Worm (Caenorhabditis elegans): ENCODE results near the gene C25D7.15.
A peak's percentile ranks its signal among the peaks of the same experiment; 100 is the strongest.

C25D7.15 gene

DNA sequence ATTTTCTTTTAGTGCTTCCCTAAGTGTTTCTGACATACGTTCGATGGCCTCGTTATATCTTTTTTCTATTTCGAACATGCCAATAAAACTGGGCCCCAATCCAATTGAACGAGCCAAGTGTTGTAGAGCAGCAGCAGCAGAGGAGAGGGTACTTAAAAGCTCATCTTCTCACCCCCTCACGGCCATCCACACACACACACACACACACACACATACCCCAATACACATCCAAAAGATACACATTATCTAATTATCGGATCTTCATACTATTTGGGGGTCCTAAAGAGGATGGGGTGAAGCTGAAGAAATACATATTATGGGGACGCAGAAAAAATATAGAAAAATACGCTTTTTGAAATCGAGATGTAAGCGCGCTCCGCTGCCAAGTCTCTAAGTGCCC is 13.1 kb downstream of the C25D7.15 start:
- TF ChIP-seq lin-15B (tag; optimal IDR thresholded peaks at IDR 0.05) (no peak), ztf-7 (tag; optimal IDR thresholded peaks at IDR 0.05) (no peak), aha-1 (tag) (peak; percentile 71)

DNA sequence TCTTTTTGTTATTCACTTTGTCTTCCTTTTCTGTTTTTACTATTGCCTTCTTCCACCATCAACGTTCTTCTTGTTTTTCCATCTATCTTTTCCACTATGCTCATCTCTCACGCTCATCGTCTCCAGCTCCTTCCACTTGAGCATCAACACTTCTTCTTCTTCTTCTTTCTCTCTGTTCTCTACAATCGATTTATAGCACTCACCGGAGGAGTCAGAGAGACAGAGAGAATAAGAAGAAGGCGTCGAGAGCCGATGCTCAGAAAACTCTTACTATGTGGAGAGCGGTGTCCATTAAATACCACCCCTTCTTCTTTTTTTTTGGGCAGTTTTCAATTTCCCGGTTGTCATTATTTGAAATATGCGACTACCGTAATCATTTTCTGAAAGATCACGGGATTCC is 15.3 kb downstream of the C25D7.15 start:
- TF ChIP-seq mes-2 (tag; optimal IDR thresholded peaks at IDR 0.05; ENCODE audit: poor library complexity, severe bottlenecking), result peak; percentile 10
- peak; percentile 35 for TF ChIP-seq ceh-28 (tag; optimal IDR thresholded peaks at IDR 0.05)
- TF ChIP-seq Y48G9A.11 (GFP tag; IDR thresholded peaks at IDR 0.05), result no peak
- TF ChIP-seq nhr-76 (tag; optimal IDR thresholded peaks at IDR 0.05), result no peak
- peak in 1 of 2 experiments; percentile 32 for TF ChIP-seq lsy-2 (tag; optimal IDR thresholded peaks at IDR 0.05)
- no peak for TF ChIP-seq nhr-10 (tag; optimal IDR thresholded peaks at IDR 0.05)
- peak in 1 of 2 experiments; percentile 25 for TF ChIP-seq unc-62 (GFP tag; optimal IDR thresholded peaks at IDR 0.05 in 1 of 2)
- no peak for TF ChIP-seq unc-62 (tag; optimal IDR thresholded peaks at IDR 0.05)
- TF ChIP-seq fkh-10 (GFP tag; optimal IDR thresholded peaks at IDR 0.05), result peak; percentile 82
- no peak for TF ChIP-seq mep-1 (tag; optimal IDR thresholded peaks at IDR 0.05)
- TF ChIP-seq aha-1 (tag), result peak; percentile 80
- peak; percentile 43 for TF ChIP-seq rbr-2 (tag; optimal IDR thresholded peaks at IDR 0.05)
- peak; percentile 65 for TF ChIP-seq hmg-1.1 (GFP tag; IDR thresholded peaks at IDR 0.05)

DNA sequence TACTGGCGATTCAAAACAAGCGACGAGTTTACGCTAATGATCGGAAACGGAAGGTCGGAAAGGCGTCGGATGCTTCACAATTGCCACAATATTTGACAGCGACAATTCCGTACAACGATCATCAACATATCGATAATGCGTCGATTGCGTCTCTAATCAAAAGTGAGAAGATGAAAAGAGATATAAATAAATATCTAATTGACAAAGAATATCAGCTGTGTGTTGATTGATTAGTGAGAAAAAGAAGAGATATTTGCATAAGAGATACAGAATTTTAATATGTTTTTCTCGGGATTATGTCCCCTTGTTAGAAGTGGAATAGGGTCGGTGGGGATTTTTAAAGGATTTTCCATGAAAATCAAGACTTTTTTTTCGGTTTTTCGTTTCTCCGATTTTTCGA is 19.0 kb downstream of the C25D7.15 start:
- no peak for TF ChIP-seq aly-2 (tag; optimal IDR thresholded peaks at IDR 0.05)
- no peak for TF ChIP-seq Y105C5A.15 (GFP tag; IDR thresholded peaks at IDR 0.05)
- TF ChIP-seq zfp-2 (tag; optimal IDR thresholded peaks at IDR 0.05), result no peak
- TF ChIP-seq nhr-76 (tag; optimal IDR thresholded peaks at IDR 0.05), result no peak
- no peak for TF ChIP-seq unc-62 (GFP tag; optimal IDR thresholded peaks at IDR 0.05 in 1 of 2)
- TF ChIP-seq unc-62 (tag; optimal IDR thresholded peaks at IDR 0.05), result no peak
- no peak for TF ChIP-seq ceh-44 (GFP tag; IDR thresholded peaks at IDR 0.05)
- TF ChIP-seq Y75B8A.6 (GFP tag; IDR thresholded peaks at IDR 0.05), result no peak

DNA sequence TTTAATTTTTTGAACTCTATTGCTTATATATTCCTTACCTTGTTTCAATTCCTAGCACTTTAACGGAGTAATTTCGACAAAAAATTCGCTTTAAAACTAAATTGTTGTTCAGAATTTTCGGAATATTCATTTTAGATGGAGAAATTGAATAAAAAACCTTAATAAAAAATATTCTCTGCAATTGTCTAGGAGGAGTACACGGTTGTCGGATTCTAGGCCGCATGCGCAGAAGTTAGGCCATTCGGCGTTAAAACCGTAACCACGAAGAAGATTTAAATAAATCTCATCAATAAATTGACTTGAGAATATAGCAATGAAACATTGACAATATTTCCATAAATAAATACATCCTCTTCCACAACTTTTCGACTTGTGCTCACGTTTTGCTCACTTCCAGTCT is 22.7 kb downstream of the C25D7.15 start, which contains the start of the genes C01G10.10 and C01G10.9:
C01G10.10 (minus strand) TSS at position 151 of the 400 bp plus-strand sequence.
C01G10.9 (plus strand) TSS at position 240 of the 400 bp plus-strand sequence.
- TF ChIP-seq mes-2 (tag; optimal IDR thresholded peaks at IDR 0.05; ENCODE audit: poor library complexity, severe bottlenecking), result peak; percentile 98
- TF ChIP-seq lin-1 (GFP tag; IDR thresholded peaks at IDR 0.05), result no peak
- TF ChIP-seq egl-27 (tag; optimal IDR thresholded peaks at IDR 0.05), result no peak
- TF ChIP-seq T20F7.1 (GFP tag; optimal IDR thresholded peaks at IDR 0.05), result peak; percentile 33
- no peak for TF ChIP-seq hlh-11 (tag; optimal IDR thresholded peaks at IDR 0.05)
- peak; percentile 71 for TF ChIP-seq duxl-1 (tag; optimal IDR thresholded peaks at IDR 0.05; ENCODE audit: poor library complexity)
- TF ChIP-seq Y105C5A.15 (GFP tag; IDR thresholded peaks at IDR 0.05), result no peak
- TF ChIP-seq dve-1 (tag; optimal IDR thresholded peaks at IDR 0.05; ENCODE audit: insufficient read depth), result peak; percentile 39
- TF ChIP-seq nhr-237 (tag; optimal IDR thresholded peaks at IDR 0.05), result no peak
- no peak for TF ChIP-seq ctbp-1 (GFP tag; IDR thresholded peaks at IDR 0.05)
- TF ChIP-seq zfp-3 (GFP tag; conservative IDR thresholded peaks at IDR 0.05), result no peak
- no peak for TF ChIP-seq cey-2 (tag; optimal IDR thresholded peaks at IDR 0.05; ENCODE audit: borderline replicate concordance, insufficient read depth)
- TF ChIP-seq Y75B8A.6 (GFP tag; IDR thresholded peaks at IDR 0.05), result no peak
- no peak for TF ChIP-seq F37D6.2 (tag; optimal IDR thresholded peaks at IDR 0.05)
- no peak for TF ChIP-seq daf-8 (GFP tag; IDR thresholded peaks at IDR 0.05)
- TF ChIP-seq pqm-1 (tag; optimal IDR thresholded peaks at IDR 0.05), result no peak
- peak in 1 of 2 experiments; percentile 80 for TF ChIP-seq hif-1 (tag; optimal IDR thresholded peaks at IDR 0.05)
- no peak for TF ChIP-seq madf-5 (GFP tag; IDR thresholded peaks at IDR 0.05)
- peak; percentile 1 for TF ChIP-seq nhr-48 (tag; optimal IDR thresholded peaks at IDR 0.05)
- peak; percentile 58; the same call in 1 of the 2 replicates for TF ChIP-seq dmd-9 (GFP tag; IDR thresholded peaks at IDR 0.05)
- no peak for TF ChIP-seq nhr-77 (tag; optimal IDR thresholded peaks at IDR 0.05)
- TF ChIP-seq nhr-28 (tag; optimal IDR thresholded peaks at IDR 0.05), result no peak
- no peak for TF ChIP-seq nhr-42 (GFP tag; IDR thresholded peaks at IDR 0.05)
- no peak for TF ChIP-seq F44E2.7 (GFP tag; IDR thresholded peaks at IDR 0.05)
- TF ChIP-seq dpl-1 (GFP tag; optimal IDR thresholded peaks at IDR 0.05), result peak; percentile 63
- TF ChIP-seq aha-1 (tag), result peak; percentile 31
- TF ChIP-seq nhr-6 (tag; optimal IDR thresholded peaks at IDR 0.05), result peak; percentile 69
- TF ChIP-seq arid-1 (GFP tag; conservative IDR thresholded peaks at IDR 0.05), result no peak
- TF ChIP-seq nhr-102 (tag; optimal IDR thresholded peaks at IDR 0.05), result peak; percentile 8
- TF ChIP-seq F49E8.2 (tag; optimal IDR thresholded peaks at IDR 0.05; ENCODE audit: borderline replicate concordance), result peak; percentile 1
- TF ChIP-seq lin-38 (GFP tag; IDR thresholded peaks at IDR 0.05), result peak; percentile 74
